Fruit fly (Drosophila melanogaster) whole organism, pupa: Measurements from ENCODE around the gene Pex12.

Experiments
- CG10348 ChIP-seq: fragments of 200-800 bp; sonication (Bioruptor generic); IDR thresholded peaks from 2 replicates; pipeline ENCODE4 v1.3.6; 2022; ENCODE audit warnings: missing biosample characterization, missing genetic modification characterization
- CG12605 ChIP-seq: fragments of 200-800 bp; sonication (Bioruptor generic); IDR thresholded peaks from 2 replicates; pipeline ENCODE4 v1.3.6; 2022; ENCODE audit warnings: missing biosample characterization, missing genetic modification characterization
- CG17806 ChIP-seq: fragments of 200-800 bp; sonication (Bioruptor generic); optimal IDR thresholded peaks from 2 replicates; lab custom pipeline; 2018; ENCODE audit warnings: missing biosample characterization, mild to moderate bottlenecking, missing genetic modification characterization, moderate library complexity
- CG32121 ChIP-seq: fragments of 200-800 bp; sonication (Bioruptor generic); IDR thresholded peaks from 2 replicates; pipeline ENCODE4 v1.3.6; 2022; ENCODE audit warnings: missing biosample characterization, missing genetic modification characterization
- CG34367 ChIP-seq: fragments of 200-800 bp; sonication (Bioruptor generic); optimal IDR thresholded peaks from 2 replicates; lab custom pipeline; 2018; ENCODE audit warnings: missing biosample characterization, mild to moderate bottlenecking, missing genetic modification characterization
- CG4496 ChIP-seq: fragments of 200-800 bp; sonication (Bioruptor generic); IDR thresholded peaks from 3 replicates; pipeline ENCODE4 v1.3.6; 2022; ENCODE audit warnings: missing biosample characterization, missing genetic modification characterization
- CG8159 ChIP-seq: fragments of 200-800 bp; sonication (Bioruptor generic); optimal IDR thresholded peaks from 3 replicates; lab custom pipeline; 2018; ENCODE audit warnings: missing biosample characterization, mild to moderate bottlenecking, missing genetic modification characterization, moderate library complexity
- EcR ChIP-seq: fragments of 200-800 bp; sonication (Bioruptor generic); optimal IDR thresholded peaks from 3 replicates; lab custom pipeline; 2019; ENCODE audit warnings: missing biosample characterization, missing genetic modification characterization, mild to moderate bottlenecking, moderate library complexity, missing genetic modification reagents
- Ets98B ChIP-seq: fragments of 200-800 bp; sonication (Bioruptor generic); IDR thresholded peaks from 2 replicates; pipeline ENCODE4 v1.3.6; 2022; ENCODE audit warnings: missing biosample characterization, missing genetic modification characterization
- Pif1A ChIP-seq: fragments of 200-800 bp; sonication (Bioruptor generic); optimal IDR thresholded peaks from 3 replicates; lab custom pipeline; 2016; ENCODE audit warnings: missing biosample characterization, missing genetic modification characterization
- gl ChIP-seq: fragments of 200-800 bp; sonication (Bioruptor generic); optimal IDR thresholded peaks from 2 replicates; lab custom pipeline; 2018; ENCODE audit warnings: missing biosample characterization, mild to moderate bottlenecking, missing genetic modification characterization

- TF ChIP-seq CG17806 (no peak), CG32121 (no peak), CG4496 (GFP tag; lab: Robert Waterston, UW) (no peak), Pif1A (no peak), EcR (GFP tag; lab: Kevin White, UChicago) (no peak), CG34367 (tag; lab: Kevin White, UChicago) (no peak), gl (tag; lab: Kevin White, UChicago) (no peak), CG8159 (tag; lab: Kevin White, UChicago) (no peak), Ets98B (GFP tag; lab: Robert Waterston, UW) (no peak), CG10348 (GFP tag; lab: Robert Waterston, UW) (no peak), CG12605 (GFP tag; lab: Robert Waterston, UW) (no peak)
Observed at dm6 chr2L:849787-850512, 34.2 kb downstream of the Pex12 start.
